Fruit fly (Drosophila melanogaster) whole organism, embryonic: ENCODE data around the gene CG14419.

Experiments used
- Ada2b ChIP-seq: fragments of 200-800 bp; sonication (Bioruptor generic); IDR thresholded peaks from 2 replicates; pipeline ENCODE4 v1.3.6; 2022; ENCODE audit warnings: missing biosample characterization, missing genetic modification characterization
- B-H2 ChIP-seq: fragments of 200-800 bp; sonication (Bioruptor generic); optimal IDR thresholded peaks from 2 replicates; lab custom pipeline; 2018; ENCODE audit warnings: missing biosample characterization, mild to moderate bottlenecking, missing genetic modification characterization
- BtbVII ChIP-seq: fragments of 200-800 bp; sonication (Bioruptor generic); optimal IDR thresholded peaks from 3 replicates; lab custom pipeline; 2017; ENCODE audit warnings: missing biosample characterization, mild to moderate bottlenecking, missing genetic modification characterization
- CG10209 ChIP-seq: fragments of 200-800 bp; sonication (Bioruptor generic); optimal IDR thresholded peaks from 3 replicates; lab custom pipeline; 2017; ENCODE audit warnings: missing biosample characterization, mild to moderate bottlenecking, missing genetic modification characterization, missing genetic modification reagents
- CG10321 ChIP-seq: fragments of 200-800 bp; sonication (Bioruptor generic); IDR thresholded peaks from 2 replicates; pipeline ENCODE4 v1.3.6; 2022; ENCODE audit warnings: missing biosample characterization, missing genetic modification characterization
- CG10565 ChIP-seq: fragments of 200-800 bp; sonication (Bioruptor generic); optimal IDR thresholded peaks from 3 replicates; lab custom pipeline; 2016; ENCODE audit warnings: missing biosample characterization, mild to moderate bottlenecking, missing genetic modification characterization
- CG12391 ChIP-seq: fragments of 200-800 bp; sonication (Bioruptor generic); optimal IDR thresholded peaks from 3 replicates; lab custom pipeline; 2018; ENCODE audit warnings: missing biosample characterization, mild to moderate bottlenecking, missing genetic modification characterization, moderate library complexity
- CG13287 ChIP-seq: fragments of 200-800 bp; sonication (Bioruptor generic); IDR thresholded peaks from 2 replicates; pipeline ENCODE4 v1.3.6; 2022; ENCODE audit warnings: missing biosample characterization, missing genetic modification characterization; ENCODE audit not compliant: partially characterized antibody
- CG13775 ChIP-seq: fragments of 200-800 bp; sonication (Bioruptor generic); optimal IDR thresholded peaks from 3 replicates; lab custom pipeline; 2017; ENCODE audit warnings: missing biosample characterization, mild to moderate bottlenecking, missing genetic modification characterization
- CG1602 ChIP-seq: fragments of 200-800 bp; sonication (Bioruptor generic); optimal IDR thresholded peaks from 3 replicates; lab custom pipeline; 2016; ENCODE audit warnings: missing biosample characterization, missing genetic modification characterization
- CG1647 ChIP-seq: fragments of 200-800 bp; sonication (Bioruptor generic); optimal IDR thresholded peaks from 3 replicates; lab custom pipeline; 2016; ENCODE audit warnings: missing biosample characterization, missing genetic modification characterization
- CG18599 ChIP-seq: fragments of 200-800 bp; sonication (Bioruptor generic); optimal IDR thresholded peaks from 3 replicates; lab custom pipeline; 2017; ENCODE audit warnings: missing biosample characterization, missing genetic modification characterization, mild to moderate bottlenecking, moderate library complexity, missing genetic modification reagents
- CG2712 ChIP-seq: fragments of 200-800 bp; optimal IDR thresholded peaks from 3 replicates; lab custom pipeline; 2019; ENCODE audit warnings: missing biosample characterization, mild to moderate bottlenecking, missing genetic modification characterization, moderate library complexity
- CG31365 ChIP-seq: fragments of 200-800 bp; sonication (Bioruptor generic); optimal IDR thresholded peaks from 2 replicates; lab custom pipeline; 2018; ENCODE audit warnings: missing biosample characterization, mild to moderate bottlenecking, missing genetic modification characterization
- CG32772 ChIP-seq: fragments of 200-800 bp; sonication (Bioruptor generic); IDR thresholded peaks from 2 replicates; pipeline ENCODE4 v1.3.6; 2022; ENCODE audit warnings: missing biosample characterization, missing genetic modification characterization
- CG3726 ChIP-seq: fragments of 200-800 bp; sonication (Bioruptor generic); IDR thresholded peaks from 3 replicates; pipeline ENCODE4, ENCODE4 v1.3.6; 2022; ENCODE audit warnings: missing biosample characterization, missing genetic modification characterization
- CG3847 ChIP-seq: fragments of 200-800 bp; sonication (Bioruptor generic); IDR thresholded peaks from 2 replicates; pipeline ENCODE4 v1.3.6; 2022; ENCODE audit warnings: missing biosample characterization, missing genetic modification characterization
- CG3995 ChIP-seq: fragments of 200-800 bp; sonication (Bioruptor generic); optimal IDR thresholded peaks from 3 replicates; lab custom pipeline; 2016; ENCODE audit warnings: missing biosample characterization, missing genetic modification characterization
- CG4820 ChIP-seq: fragments of 200-800 bp; sonication (Bioruptor generic); optimal IDR thresholded peaks from 3 replicates; lab custom pipeline; 2016; ENCODE audit warnings: missing biosample characterization, missing genetic modification characterization
- CG6683 ChIP-seq: fragments of 200-800 bp; sonication (Bioruptor generic); optimal IDR thresholded peaks from 2 replicates; lab custom pipeline; 2017; ENCODE audit warnings: missing biosample characterization, mild to moderate bottlenecking, missing genetic modification characterization, missing genetic modification reagents
- CG8944 ChIP-seq: fragments of 200-800 bp; sonication (Bioruptor generic); optimal IDR thresholded peaks from 3 replicates; lab custom pipeline; 2016; ENCODE audit warnings: missing biosample characterization, missing genetic modification characterization
- CrebB ChIP-seq: fragments of 200-800 bp; sonication (Bioruptor generic); optimal IDR thresholded peaks from 3 replicates; lab custom pipeline; 2018; ENCODE audit warnings: missing biosample characterization, mild to moderate bottlenecking, missing genetic modification characterization
- D19B ChIP-seq: fragments of 200-800 bp; sonication (Bioruptor generic); optimal IDR thresholded peaks from 2 replicates; lab custom pipeline; 2017; ENCODE audit warnings: missing biosample characterization, mild to moderate bottlenecking, missing genetic modification characterization
- Doc2 ChIP-seq: fragments of 200-800 bp; sonication (Bioruptor generic); IDR thresholded peaks from 2 replicates; pipeline ENCODE4 v1.3.6; 2022; ENCODE audit warnings: missing biosample characterization, missing genetic modification characterization
- Drgx ChIP-seq: fragments of 200-800 bp; sonication (Bioruptor generic); IDR thresholded peaks from 2 replicates; pipeline ENCODE4 v1.3.6; 2022; ENCODE audit warnings: missing biosample characterization, missing genetic modification characterization
- Fer3 ChIP-seq: fragments of 200-800 bp; sonication (Bioruptor generic); optimal IDR thresholded peaks from 2 replicates; lab custom pipeline; 2018; ENCODE audit warnings: missing biosample characterization, mild to moderate bottlenecking, missing genetic modification characterization, moderate library complexity
- Hr78 ChIP-seq, 2 experiments: fragments of 200-800 bp in 1 of 2; fragments of >200 bp in 1 of 2; sonication (Bioruptor generic) in 1 of 2; optimal IDR thresholded peaks; 2 replicates each; lab custom pipeline; 2017 to 2019; ENCODE audit warnings: missing biosample characterization in 2 of 2, missing genetic modification characterization in 2 of 2, mild to moderate bottlenecking in 1 of 2, moderate library complexity in 1 of 2
- MBD-R2 ChIP-seq: fragments of 200-800 bp; sonication (Bioruptor generic); IDR thresholded peaks from 2 replicates; pipeline ENCODE4 v1.3.6; 2022; ENCODE audit warnings: missing biosample characterization, missing genetic modification characterization
- Mad ChIP-seq: fragments of 200-800 bp; sonication (Bioruptor generic); optimal IDR thresholded peaks from 2 replicates; lab custom pipeline; 2016; ENCODE audit warnings: missing biosample characterization, missing genetic modification characterization
- Mrtf ChIP-seq: fragments of 200-800 bp; sonication (Bioruptor generic); IDR thresholded peaks from 3 replicates; pipeline ENCODE4 v1.3.6; 2022; ENCODE audit warnings: missing biosample characterization, missing genetic modification characterization
- Rx ChIP-seq: fragments of 200-800 bp; sonication (Bioruptor generic); IDR thresholded peaks from 2 replicates; pipeline ENCODE4 v1.3.6; 2022; ENCODE audit warnings: missing biosample characterization, missing genetic modification characterization
- Scr ChIP-seq: fragments of 200-800 bp; sonication (Bioruptor generic); IDR thresholded peaks from 2 replicates; pipeline ENCODE4 v1.3.6; 2022; ENCODE audit warnings: missing biosample characterization, missing genetic modification characterization; ENCODE audit not compliant: partially characterized antibody
- Sox100B ChIP-seq: fragments of 200-800 bp; sonication (Bioruptor generic); optimal IDR thresholded peaks from 3 replicates; lab custom pipeline; 2018; ENCODE audit warnings: missing biosample characterization, mild to moderate bottlenecking, missing genetic modification characterization
- Sry-δ ChIP-seq: fragments of 200-800 bp; sonication (Bioruptor generic); optimal IDR thresholded peaks from 2 replicates; lab custom pipeline; 2016; ENCODE audit warnings: missing biosample characterization, missing genetic modification characterization
- Trl ChIP-seq, 3 experiments: fragments of >200 bp in 2 of 3; fragments of 200-800 bp in 1 of 3; sonication (Bioruptor generic) in 1 of 3; optimal IDR thresholded peaks; 2 replicates in 1 of 3; 3 replicates in 2 of 3; lab custom pipeline; 2016 to 2017; ENCODE audit warnings: missing biosample characterization in 1 of 3, missing genetic modification characterization in 1 of 3
- az2 ChIP-seq: fragments of 200-800 bp; sonication (Bioruptor generic); optimal IDR thresholded peaks from 3 replicates; lab custom pipeline; 2016; ENCODE audit warnings: missing biosample characterization, missing genetic modification characterization
- crol ChIP-seq: fragments of 200-800 bp; sonication (Bioruptor generic); IDR thresholded peaks from 2 replicates; pipeline ENCODE4 v1.3.6; 2022; ENCODE audit warnings: missing biosample characterization, missing genetic modification characterization
- danr ChIP-seq: fragments of 200-800 bp; sonication (Bioruptor generic); IDR thresholded peaks from 2 replicates; pipeline ENCODE4 v1.3.6; 2022; ENCODE audit warnings: missing biosample characterization, missing genetic modification characterization
- dati ChIP-seq: fragments of 200-800 bp; sonication (Bioruptor generic); IDR thresholded peaks from 2 replicates; pipeline ENCODE4 v1.3.6; 2022; ENCODE audit warnings: missing biosample characterization, missing genetic modification characterization
- dysf ChIP-seq: fragments of 200-800 bp; sonication (Bioruptor generic); IDR thresholded peaks from 3 replicates; pipeline ENCODE4 v1.3.6; 2022; ENCODE audit warnings: missing biosample characterization, missing genetic modification characterization
- fd64A ChIP-seq: fragments of 200-800 bp; sonication (Bioruptor generic); optimal IDR thresholded peaks from 3 replicates; lab custom pipeline; 2018; ENCODE audit warnings: missing biosample characterization, mild to moderate bottlenecking, missing genetic modification characterization
- jumu ChIP-seq: fragments of 200-800 bp; sonication (Bioruptor generic); optimal IDR thresholded peaks from 3 replicates; lab custom pipeline; 2016; ENCODE audit warnings: missing biosample characterization, missing genetic modification characterization
- lov ChIP-seq, 2 experiments: fragments of 200-800 bp in 1 of 2; fragments of >200 bp in 1 of 2; sonication (Bioruptor generic) in 1 of 2; IDR thresholded peaks in 1 of 2; optimal IDR thresholded peaks in 1 of 2; 2 replicates in 1 of 2; 3 replicates in 1 of 2; pipeline versions ENCODE4 v1.3.6 to Lab custom; 2017 to 2022; ENCODE audit warnings: missing biosample characterization in 1 of 2, missing genetic modification characterization in 1 of 2
- nmo ChIP-seq: fragments of 200-800 bp; sonication (Bioruptor generic); optimal IDR thresholded peaks from 2 replicates; lab custom pipeline; 2018; ENCODE audit warnings: missing biosample characterization, mild to moderate bottlenecking, missing genetic modification characterization, moderate library complexity
- otp ChIP-seq: fragments of 200-800 bp; sonication (Bioruptor generic); IDR thresholded peaks from 3 replicates; pipeline ENCODE4, ENCODE4 v1.3.6; 2022; ENCODE audit warnings: missing biosample characterization, missing genetic modification characterization
- pfk ChIP-seq: fragments of 200-800 bp; sonication (Bioruptor generic); optimal IDR thresholded peaks from 2 replicates; lab custom pipeline; 2018; ENCODE audit warnings: missing biosample characterization, mild to moderate bottlenecking, missing genetic modification characterization, moderate library complexity
- sqz ChIP-seq: fragments of 200-800 bp; sonication (Bioruptor generic); optimal IDR thresholded peaks from 3 replicates; lab custom pipeline; 2018; ENCODE audit warnings: missing biosample characterization, mild to moderate bottlenecking, missing genetic modification characterization
- unpg ChIP-seq: fragments of 200-800 bp; sonication (Bioruptor generic); optimal IDR thresholded peaks from 3 replicates; lab custom pipeline; 2018; ENCODE audit warnings: missing biosample characterization, mild to moderate bottlenecking, missing genetic modification characterization, moderate library complexity
- vvl ChIP-seq: fragments of 200-800 bp; sonication (Bioruptor generic); IDR thresholded peaks from 2 replicates; pipeline ENCODE4 v1.3.6; 2022; ENCODE audit warnings: missing biosample characterization, missing genetic modification characterization
- zen2 ChIP-seq: fragments of 200-800 bp; sonication (Bioruptor generic); IDR thresholded peaks from 3 replicates; pipeline ENCODE4 v1.3.6; 2022; ENCODE audit warnings: missing biosample characterization, missing genetic modification characterization; ENCODE audit not compliant: partially characterized antibody

Gene CG14419

dm6 chrX:2860955-2861354 lies 24.8 kb downstream of the CG14419 start (continued):
- TF ChIP-seq otp, result 0 out of 3 replicates have a peak, but pooled peaks have one; percentile 10
- peak; percentile 48 for TF ChIP-seq Drgx (GFP tag; lab: Robert Waterston, UW)
- TF ChIP-seq Mad (GFP tag; lab: Kevin White, UChicago), result no peak
- TF ChIP-seq CG1602 (GFP tag; lab: Kevin White, UChicago), result no peak
- TF ChIP-seq CG10209 (GFP tag; lab: Kevin White, UChicago), result peak; percentile 4
- TF ChIP-seq Scr (GFP tag; lab: Robert Waterston, UW), result no peak
- TF ChIP-seq CG10321, result no peak
- no peak for TF ChIP-seq Trl (optimal IDR thresholded peaks at IDR 0.05; lab: Kevin White, UChicago)
- no peak for TF ChIP-seq Trl (GFP tag; optimal IDR thresholded peaks at IDR 0.05; lab: Kevin White, UChicago)
- TF ChIP-seq Ada2b (GFP tag; lab: Robert Waterston, UW), result 0 out of 2 replicates have a peak, but pooled peaks have one; percentile 24
- TF ChIP-seq pfk, result no peak
- no peak for TF ChIP-seq crol (GFP tag; lab: Robert Waterston, UW)
- TF ChIP-seq CG3726 (GFP tag; lab: Robert Waterston, UW), result no peak
- TF ChIP-seq B-H2 (GFP tag; lab: Kevin White, UChicago), result no peak
- TF ChIP-seq CG6683 (GFP tag; lab: Kevin White, UChicago), result no peak
- TF ChIP-seq vvl (GFP tag; lab: Robert Waterston, UW), result peak; percentile 57; the same call in 1 of the 2 replicates
- TF ChIP-seq Rx (GFP tag; lab: Robert Waterston, UW), result no peak
- no peak for TF ChIP-seq Hr78 (GFP tag; optimal IDR thresholded peaks at IDR 0.05; lab: Kevin White, UChicago)
- peak; percentile 2 for TF ChIP-seq CG4820 (GFP tag; lab: Kevin White, UChicago)
- no peak for TF ChIP-seq CG13775 (GFP tag; lab: Kevin White, UChicago)
- no peak for TF ChIP-seq lov (optimal IDR thresholded peaks at IDR 0.05; lab: Kevin White, UChicago)
- TF ChIP-seq lov (GFP tag; IDR thresholded peaks at IDR 0.05; lab: Robert Waterston, UW), result no peak
- no peak for TF ChIP-seq CG3995 (GFP tag; lab: Kevin White, UChicago)
- TF ChIP-seq sqz (GFP tag; lab: Kevin White, UChicago), result no peak
- TF ChIP-seq MBD-R2 (GFP tag; lab: Robert Waterston, UW), result 0 out of 2 replicates have a peak, but pooled peaks have one; percentile 17
- no peak for TF ChIP-seq D19B (GFP tag; lab: Kevin White, UChicago)
- TF ChIP-seq dysf, result peak; percentile 62; the same call in 2 of the 3 replicates
- no peak for TF ChIP-seq Sox100B (GFP tag; lab: Kevin White, UChicago)
- TF ChIP-seq Sry-δ, result no peak
- TF ChIP-seq BtbVII (GFP tag; lab: Kevin White, UChicago), result no peak
- peak; percentile 74 for TF ChIP-seq CG18599 (GFP tag; lab: Kevin White, UChicago)
- no peak for TF ChIP-seq Doc2 (GFP tag; lab: Robert Waterston, UW)
- TF ChIP-seq CG31365 (tag; lab: Kevin White, UChicago), result no peak
- TF ChIP-seq nmo, result peak; percentile 20
- no peak for TF ChIP-seq danr (GFP tag; lab: Robert Waterston, UW)
- TF ChIP-seq CG1647 (GFP tag; lab: Kevin White, UChicago), result no peak
- TF ChIP-seq Mrtf (GFP tag; lab: Robert Waterston, UW), result 0 out of 3 replicates have a peak, but pooled peaks have one; percentile 36
- TF ChIP-seq CG13287, result no peak
- TF ChIP-seq CG3847 (GFP tag; lab: Robert Waterston, UW), result no peak
- no peak for TF ChIP-seq fd64A (GFP tag; lab: Kevin White, UChicago)
- TF ChIP-seq az2 (GFP tag; lab: Kevin White, UChicago), result peak; percentile 27
- no peak for TF ChIP-seq zen2 (GFP tag; lab: Robert Waterston, UW)
- TF ChIP-seq dati (GFP tag; lab: Robert Waterston, UW), result no peak
- TF ChIP-seq CG10565 (GFP tag; lab: Kevin White, UChicago), result no peak
- peak; percentile 22 for TF ChIP-seq Fer3 (tag; lab: Kevin White, UChicago)
- TF ChIP-seq CG2712 (tag; lab: Kevin White, UChicago), result peak; percentile 15
- TF ChIP-seq CG32772 (GFP tag; lab: Robert Waterston, UW), result peak; percentile 40; the same call in 1 of the 2 replicates
- no peak for TF ChIP-seq jumu
- no peak for TF ChIP-seq CrebB (tag; lab: Kevin White, UChicago)
- TF ChIP-seq unpg, result peak; percentile 40
- TF ChIP-seq CG8944 (GFP tag; lab: Kevin White, UChicago), result peak; percentile 31
- TF ChIP-seq CG12391 (tag; lab: Kevin White, UChicago), result no peak
